Fruit fly (Drosophila melanogaster): ENCODE results near the gene Srx.

Srx gene

dm6 chrX:17820252-17820651, 36.5 kb upstream of the Srx start (continued):
- TF ChIP-seq nmo (GFP tag; optimal IDR thresholded peaks at IDR 0.05) (peak; percentile 44), az2 (GFP tag; optimal IDR thresholded peaks at IDR 0.05) (no peak), CG7372 (GFP tag; IDR thresholded peaks at IDR 0.05) (peak; percentile 7; the same call in 1 of the 2 replicates), Ets97D (GFP tag; optimal IDR thresholded peaks at IDR 0.05) (no peak), CG17829 (tag; optimal IDR thresholded peaks at IDR 0.05) (peak; percentile 36), CG30403 (GFP tag; optimal IDR thresholded peaks at IDR 0.05) (peak; percentile 42), lilli (GFP tag; optimal IDR thresholded peaks at IDR 0.05) (peak; percentile 35), Sox102F (GFP tag; optimal IDR thresholded peaks at IDR 0.05) (peak; percentile 29), CG4820 (GFP tag; optimal IDR thresholded peaks at IDR 0.05) (peak; percentile 22), crp (GFP tag; optimal IDR thresholded peaks at IDR 0.05) (no peak), tin (GFP tag; optimal IDR thresholded peaks at IDR 0.05) (peak; percentile 28), lbe (GFP tag; optimal IDR thresholded peaks at IDR 0.05) (no peak), bbx (GFP tag; IDR thresholded peaks at IDR 0.05; ENCODE audit: partially characterized antibody) (0 out of 2 replicates have a peak, but pooled peaks have one; percentile 9), Asciz (GFP tag; optimal IDR thresholded peaks at IDR 0.05) (no peak), CG5245 (GFP tag; optimal IDR thresholded peaks at IDR 0.05) (peak; percentile 27), CG14441 (GFP tag; IDR thresholded peaks at IDR 0.05) (no peak), CG10147 (GFP tag; optimal IDR thresholded peaks at IDR 0.05) (no peak), mirr (GFP tag; optimal IDR thresholded peaks at IDR 0.05) (no peak), CG30431 (GFP tag; optimal IDR thresholded peaks at IDR 0.05) (no peak), sc (optimal IDR thresholded peaks at IDR 0.05) (no peak), sc (GFP tag; optimal IDR thresholded peaks at IDR 0.05) (no peak), dpn (GFP tag; optimal IDR thresholded peaks at IDR 0.05) (peak in 1 of 2 experiments; percentile 56), CG1647 (GFP tag; optimal IDR thresholded peaks at IDR 0.05) (no peak), slbo (GFP tag; IDR thresholded peaks at IDR 0.05) (peak; percentile 59; the same call in 1 of the 2 replicates), Dek (tag; optimal IDR thresholded peaks at IDR 0.05) (peak; percentile 16), Doc3 (GFP tag; IDR thresholded peaks at IDR 0.05; ENCODE audit: partially characterized antibody) (no peak), Dad (GFP tag; optimal IDR thresholded peaks at IDR 0.05) (no peak), CG9797 (GFP tag; optimal IDR thresholded peaks at IDR 0.05) (no peak), CG4730 (GFP tag; IDR thresholded peaks at IDR 0.05) (no peak), CG10267 (tag; optimal IDR thresholded peaks at IDR 0.05) (peak; percentile 25), br (optimal IDR thresholded peaks at IDR 0.05) (no peak), ci (GFP tag; IDR thresholded peaks at IDR 0.05) (0 out of 3 replicates have a peak, but pooled peaks have one; percentile 40), nerfin-2 (GFP tag; IDR thresholded peaks at IDR 0.05; ENCODE audit: partially characterized antibody) (no peak), zf30C (GFP tag; optimal IDR thresholded peaks at IDR 0.05) (no peak), CrebB (tag; optimal IDR thresholded peaks at IDR 0.05) (no peak), H15 (GFP tag; IDR thresholded peaks at IDR 0.05) (no peak), danr (GFP tag; IDR thresholded peaks at IDR 0.05) (no peak), pan (optimal IDR thresholded peaks at IDR 0.05) (no peak), pan (GFP tag; optimal IDR thresholded peaks at IDR 0.05 in 1 of 2, IDR thresholded peaks at IDR 0.05 in 1 of 2) (no peak), sqz (GFP tag; optimal IDR thresholded peaks at IDR 0.05) (no peak), mam (GFP tag; optimal IDR thresholded peaks at IDR 0.05) (peak; percentile 16), Camta (GFP tag; optimal IDR thresholded peaks at IDR 0.05) (no peak), tap (tag; optimal IDR thresholded peaks at IDR 0.05) (no peak), Dp (GFP tag; optimal IDR thresholded peaks at IDR 0.05) (peak; percentile 7), D19A (tag; optimal IDR thresholded peaks at IDR 0.05) (no peak), bab2 (GFP tag; optimal IDR thresholded peaks at IDR 0.05) (peak; percentile 3), repo (GFP tag; optimal IDR thresholded peaks at IDR 0.05) (no peak), klu (GFP tag; IDR thresholded peaks at IDR 0.05) (no peak), wdn (GFP tag; IDR thresholded peaks at IDR 0.05) (no peak), CG18619 (GFP tag; optimal IDR thresholded peaks at IDR 0.05) (no peak), Nf-YA (GFP tag; IDR thresholded peaks at IDR 0.05) (no peak), CG11247 (GFP tag; IDR thresholded peaks at IDR 0.05) (peak; percentile 60)
